Worm (Caenorhabditis elegans) whole organism, L4 larva: ENCODE data around the gene tceb-3.

Source experiments
- F10B5.3 ChIP-seq: sonication (generic microtip); optimal IDR thresholded peaks from 2 replicates; lab custom pipeline; 2016; ENCODE audit warnings: mild to moderate bottlenecking, missing genetic modification characterization, missing compliant biosample characterization
- F44E2.7 ChIP-seq: fragments of 200-800 bp; sonication (Bioruptor generic); IDR thresholded peaks from 2 replicates; pipeline ENCODE4 v2.1.2; 2022; ENCODE audit warnings: missing genetic modification characterization, missing compliant biosample characterization
- R02D3.7 ChIP-seq: fragments of 150-350 bp; sonication (generic microtip); optimal IDR thresholded peaks from 3 replicates; lab custom pipeline; 2014; ENCODE audit warnings: missing biosample characterization, missing genetic modification characterization
- T20F7.1 ChIP-seq: fragments of 200-800 bp; sonication (Bioruptor generic); optimal IDR thresholded peaks from 2 replicates; lab custom pipeline; 2018; ENCODE audit warnings: mild to moderate bottlenecking, missing genetic modification characterization, missing compliant biosample characterization
- aha-1 ChIP-seq: fragments of 150-350 bp; peaks from one replicate; lab custom pipeline; 2014; ENCODE audit warnings: missing biosample characterization, missing genetic modification characterization
- ceh-20 ChIP-seq: fragments of 200-800 bp; sonication (Bioruptor generic); IDR thresholded peaks from 2 replicates; pipeline ENCODE4 v1.3.6; 2022; ENCODE audit warnings: missing genetic modification reagents, missing genetic modification characterization, missing compliant biosample characterization
- ceh-32 ChIP-seq: sonication (generic microtip); optimal IDR thresholded peaks from 2 replicates; lab custom pipeline; 2016; ENCODE audit warnings: mild to moderate bottlenecking, missing genetic modification characterization, missing compliant biosample characterization; ENCODE audit not compliant: poor library complexity
- ceh-44 ChIP-seq: fragments of 200-800 bp; sonication (Bioruptor generic); IDR thresholded peaks from 2 replicates; pipeline ENCODE4 v1.3.6; 2022; ENCODE audit warnings: missing genetic modification reagents, missing genetic modification characterization, missing compliant biosample characterization
- ceh-82 ChIP-seq: sonication (generic microtip); optimal IDR thresholded peaks from 2 replicates; lab custom pipeline; 2017; ENCODE audit warnings: missing biosample characterization, missing genetic modification characterization
- ctbp-1 ChIP-seq: fragments of 200-800 bp; sonication (Bioruptor generic); IDR thresholded peaks from 2 replicates; pipeline ENCODE4 v1.3.6; 2022; ENCODE audit warnings: missing genetic modification reagents, missing genetic modification characterization, missing compliant biosample characterization
- daf-16 ChIP-seq, 3 experiments: sonication (generic microtip); optimal IDR thresholded peaks; 2 replicates each; lab custom pipeline; 2016 to 2017; ENCODE audit warnings: missing genetic modification characterization in 3 of 3, missing genetic modification reagents in 3 of 3, mild to moderate bottlenecking in 2 of 3, missing compliant biosample characterization in 2 of 3, missing biosample characterization in 1 of 3, moderate library complexity in 1 of 3
- daf-19 ChIP-seq: fragments of 200-800 bp; sonication (Bioruptor generic); conservative IDR thresholded peaks from 2 replicates; pipeline ENCODE4 v1.3.6; 2022; ENCODE audit warnings: missing genetic modification characterization, missing compliant biosample characterization
- daf-8 ChIP-seq: fragments of 200-800 bp; sonication (Bioruptor generic); IDR thresholded peaks from 2 replicates; pipeline ENCODE4 v1.3.6; 2022; ENCODE audit warnings: missing genetic modification characterization, missing compliant biosample characterization
- dmd-8 ChIP-seq: fragments of 200-800 bp; sonication (Bioruptor generic); IDR thresholded peaks from 2 replicates; pipeline ENCODE4 v1.3.6; 2022; ENCODE audit warnings: missing genetic modification characterization, missing compliant biosample characterization
- duxl-1 ChIP-seq: sonication (generic microtip); optimal IDR thresholded peaks from 2 replicates; lab custom pipeline; 2016; ENCODE audit warnings: mild to moderate bottlenecking, missing genetic modification characterization, moderate library complexity, missing compliant biosample characterization; ENCODE audit not compliant: poor library complexity
- egl-43 ChIP-seq: fragments of 200-800 bp; sonication (Bioruptor generic); IDR thresholded peaks from 2 replicates; pipeline ENCODE4 v1.3.6; 2022; ENCODE audit warnings: missing genetic modification reagents, missing genetic modification characterization, missing compliant biosample characterization
- hlh-11 ChIP-seq: fragments of 200-800 bp; sonication (Bioruptor generic); optimal IDR thresholded peaks from 2 replicates; lab custom pipeline; 2018; ENCODE audit warnings: mild to moderate bottlenecking, missing genetic modification characterization, missing compliant biosample characterization
- hlh-30 ChIP-seq: sonication (generic microtip); optimal IDR thresholded peaks from 2 replicates; lab custom pipeline; 2017; ENCODE audit warnings: antibody characterized with exemption, mild to moderate bottlenecking, missing genetic modification characterization, missing compliant biosample characterization; ENCODE audit not compliant: insufficient read depth
- hmg-1.1 ChIP-seq: fragments of 200-800 bp; sonication (Bioruptor generic); IDR thresholded peaks from 2 replicates; pipeline ENCODE4 v1.3.6; 2022; ENCODE audit warnings: missing genetic modification reagents, missing genetic modification characterization, missing compliant biosample characterization
- lin-1 ChIP-seq: fragments of 200-800 bp; sonication (Bioruptor generic); IDR thresholded peaks from 2 replicates; pipeline ENCODE4 v1.3.6; 2022; ENCODE audit warnings: missing genetic modification reagents, missing genetic modification characterization, missing compliant biosample characterization
- lin-29 ChIP-seq: fragments of 200-800 bp; sonication (Bioruptor generic); IDR thresholded peaks from 2 replicates; pipeline ENCODE4 v1.3.6; 2022; ENCODE audit warnings: missing genetic modification reagents, missing genetic modification characterization, missing compliant biosample characterization
- lin-38 ChIP-seq: fragments of 200-800 bp; sonication (Bioruptor generic); IDR thresholded peaks from 2 replicates; pipeline ENCODE4 v1.3.6; 2022; ENCODE audit warnings: missing genetic modification reagents, missing genetic modification characterization, missing compliant biosample characterization
- madf-5 ChIP-seq, 2 experiments: fragments of 200-800 bp; sonication (Bioruptor generic); IDR thresholded peaks; 2 replicates each; pipeline ENCODE4 v1.3.6; 2022; ENCODE audit warnings: missing compliant biosample characterization in 2 of 2, missing genetic modification characterization in 2 of 2
- madf-9 ChIP-seq: fragments of 200-800 bp; sonication (Bioruptor generic); conservative IDR thresholded peaks from 2 replicates; pipeline ENCODE4 v1.3.6; 2022; ENCODE audit warnings: missing genetic modification reagents, missing genetic modification characterization, missing compliant biosample characterization
- mdl-1 ChIP-seq, 2 experiments: fragments of 150-350 bp in 1 of 2; sonication (generic microtip) in 1 of 2; optimal IDR thresholded peaks; 2 replicates each; lab custom pipeline; 2014 to 2017; ENCODE audit warnings: missing biosample characterization in 2 of 2, missing genetic modification characterization in 2 of 2
- mes-2 ChIP-seq: sonication (generic microtip); optimal IDR thresholded peaks from 2 replicates; lab custom pipeline; 2016; ENCODE audit warnings: missing genotype, mild to moderate bottlenecking, missing genetic modification characterization, missing compliant biosample characterization; ENCODE audit not compliant: poor library complexity, severe bottlenecking
- mxl-2 ChIP-seq: fragments of 200-800 bp; sonication (Bioruptor generic); conservative IDR thresholded peaks from 2 replicates; pipeline ENCODE4 v1.3.6; 2022; ENCODE audit warnings: missing genetic modification reagents, missing genetic modification characterization, missing compliant biosample characterization
- mxl-3 ChIP-seq: fragments of 200-800 bp; sonication (Bioruptor generic); optimal IDR thresholded peaks from 2 replicates; lab custom pipeline; 2018; ENCODE audit warnings: mild to moderate bottlenecking, missing genetic modification characterization, missing compliant biosample characterization
- nhr-111 ChIP-seq: fragments of 200-800 bp; sonication (Bioruptor generic); optimal IDR thresholded peaks from 2 replicates; lab custom pipeline; 2018; ENCODE audit warnings: mild to moderate bottlenecking, missing genetic modification characterization, missing compliant biosample characterization
- nhr-237 ChIP-seq: sonication (generic microtip); optimal IDR thresholded peaks from 2 replicates; lab custom pipeline; 2017; ENCODE audit warnings: missing biosample characterization, missing genetic modification characterization
- nhr-28 ChIP-seq: fragments of 150-350 bp; optimal IDR thresholded peaks from 2 replicates; lab custom pipeline; 2014; ENCODE audit warnings: missing biosample characterization, missing genetic modification characterization
- nhr-76 ChIP-seq: fragments of 150-350 bp; optimal IDR thresholded peaks from 2 replicates; lab custom pipeline; 2014; ENCODE audit warnings: missing biosample characterization, missing genetic modification characterization
- nhr-77 ChIP-seq: fragments of 150-350 bp; optimal IDR thresholded peaks from 2 replicates; lab custom pipeline; 2014; ENCODE audit warnings: missing biosample characterization, missing genetic modification characterization
- pha-4 ChIP-seq, 2 experiments: fragments of 150-350 bp in 1 of 2; fragments of 200-800 bp in 1 of 2; sonication (Bioruptor generic) in 1 of 2; IDR thresholded peaks in 1 of 2; optimal IDR thresholded peaks in 1 of 2; 2 replicates each; pipeline versions ENCODE4 v1.3.6 to Lab custom; 2014 to 2022; ENCODE audit warnings: missing genetic modification characterization in 2 of 2, missing genetic modification reagents in 2 of 2, missing biosample characterization in 1 of 2, missing compliant biosample characterization in 1 of 2
- pqm-1 ChIP-seq: sonication (generic microtip); optimal IDR thresholded peaks from 2 replicates; lab custom pipeline; 2017; ENCODE audit warnings: missing biosample characterization, missing genetic modification characterization
- set-16 ChIP-seq: fragments of 200-800 bp; sonication (Bioruptor generic); IDR thresholded peaks from 2 replicates; pipeline ENCODE4 v1.3.6; 2022; ENCODE audit warnings: missing genetic modification reagents, missing genetic modification characterization, missing compliant biosample characterization
- skn-1 ChIP-seq: fragments of 150-350 bp; optimal IDR thresholded peaks from 2 replicates; lab custom pipeline; 2014; ENCODE audit warnings: missing biosample characterization, missing genetic modification characterization
- snpc-1.2 ChIP-seq: fragments of 200-800 bp; sonication (Bioruptor generic); IDR thresholded peaks from 2 replicates; pipeline ENCODE4 v1.3.6; 2022; ENCODE audit warnings: missing genetic modification reagents, missing genetic modification characterization, missing compliant biosample characterization
- spr-1 ChIP-seq: sonication (generic microtip); optimal IDR thresholded peaks from 2 replicates; lab custom pipeline; 2016; ENCODE audit warnings: mild to moderate bottlenecking, missing genetic modification characterization, missing compliant biosample characterization
- spr-3 ChIP-seq: fragments of 200-800 bp; sonication (Bioruptor generic); optimal IDR thresholded peaks from 2 replicates; lab custom pipeline; 2018; ENCODE audit warnings: mild to moderate bottlenecking, missing genetic modification characterization, missing compliant biosample characterization
- unc-130 ChIP-seq: sonication (generic microtip); optimal IDR thresholded peaks from 2 replicates; lab custom pipeline; 2016; ENCODE audit warnings: missing genetic modification reagents, missing genetic modification characterization, missing compliant biosample characterization
- vab-7 ChIP-seq: fragments of 200-800 bp; sonication (Bioruptor generic); IDR thresholded peaks from 2 replicates; pipeline ENCODE4 v1.3.6; 2022; ENCODE audit warnings: missing genetic modification reagents, missing genetic modification characterization, missing compliant biosample characterization
- zip-2 ChIP-seq: fragments of 150-350 bp; optimal IDR thresholded peaks from 2 replicates; lab custom pipeline; 2014; ENCODE audit warnings: missing biosample characterization, missing genetic modification characterization
- ztf-11 ChIP-seq: fragments of 150-350 bp; optimal IDR thresholded peaks from 2 replicates; lab custom pipeline; 2014; ENCODE audit warnings: missing biosample characterization, missing genetic modification characterization

The tceb-3 gene

DNA sequence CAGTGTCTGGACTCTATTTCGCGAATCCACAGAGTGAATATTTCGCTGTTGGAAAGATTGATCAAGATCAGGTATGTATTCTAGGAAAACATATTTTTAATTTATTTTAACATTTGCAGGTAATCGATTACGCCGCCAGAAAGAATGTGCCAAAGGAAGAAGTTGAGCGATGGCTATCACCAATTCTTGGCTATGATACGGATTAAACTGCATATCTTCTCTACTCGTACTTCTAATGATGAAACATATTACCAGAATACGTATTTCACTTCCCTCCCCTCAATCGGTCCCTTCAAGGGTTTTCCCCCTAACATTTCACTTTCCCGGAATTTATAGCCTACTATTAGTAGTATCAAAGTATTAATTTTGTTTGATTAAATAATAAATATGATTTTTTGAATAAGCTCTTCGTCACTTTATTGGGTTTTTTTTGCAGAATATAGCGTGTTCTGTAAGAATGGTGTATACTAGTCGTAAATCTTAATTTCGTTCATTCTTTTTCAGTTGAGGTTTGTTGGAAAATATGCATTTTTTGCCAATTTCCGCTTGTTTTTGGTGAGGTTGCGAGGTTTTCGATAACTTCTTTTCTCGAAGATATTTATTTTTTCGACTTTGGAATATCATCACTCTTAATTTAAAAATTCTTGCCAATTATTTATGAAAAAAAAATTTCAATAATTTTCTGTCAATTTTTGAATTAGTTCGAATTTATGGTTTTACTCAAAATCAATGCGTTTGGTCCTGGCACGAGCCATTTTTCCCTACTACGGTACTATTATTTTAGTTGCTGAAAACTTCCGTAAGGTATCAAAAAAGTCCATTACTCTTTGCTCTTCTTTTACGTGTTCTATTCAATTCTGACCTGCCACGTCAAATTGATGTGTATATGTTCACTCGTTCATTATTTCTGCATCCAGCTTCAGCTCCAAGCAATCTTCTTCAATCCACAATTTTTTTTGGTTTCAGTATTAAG, 16.3 kb downstream of the tceb-3 start (continued):
- no peak for TF ChIP-seq madf-5 (GFP tag; IDR thresholded peaks at IDR 0.05; lab: Robert Waterston, UW)
- no peak for TF ChIP-seq egl-43 (GFP tag; lab: Robert Waterston, UW)
- no peak for TF ChIP-seq lin-1 (GFP tag; lab: Robert Waterston, UW)
- TF ChIP-seq pha-4 (GFP tag; IDR thresholded peaks at IDR 0.05; lab: Robert Waterston, UW): no peak; the same call in 1 of the 2 replicates
- TF ChIP-seq pha-4 (tag; optimal IDR thresholded peaks at IDR 0.05; lab: Kevin White, UChicago): no peak
- 0 out of 2 replicates have a peak, but pooled peaks have one; percentile 62 for TF ChIP-seq F44E2.7
- no peak for TF ChIP-seq mxl-2
- no peak for TF ChIP-seq nhr-28 (tag; lab: Kevin White, UChicago)
- TF ChIP-seq aha-1: peak; percentile 95
- TF ChIP-seq ceh-32 (tag; lab: Kevin White, UChicago): no peak
- no peak for TF ChIP-seq madf-9
- TF ChIP-seq snpc-1.2 (GFP tag; lab: Robert Waterston, UW): no peak
- peak; percentile 5 for TF ChIP-seq nhr-111 (GFP tag; lab: Kevin White, UChicago)
- no peak for TF ChIP-seq F10B5.3
- no peak for TF ChIP-seq nhr-76 (tag; lab: Kevin White, UChicago)
- TF ChIP-seq hlh-11 (tag; lab: Kevin White, UChicago): no peak
- TF ChIP-seq skn-1 (tag; lab: Kevin White, UChicago): no peak
- TF ChIP-seq ztf-11 (tag; lab: Kevin White, UChicago): no peak
- TF ChIP-seq nhr-77 (tag; lab: Kevin White, UChicago): no peak
- no peak for TF ChIP-seq spr-1
- TF ChIP-seq ceh-20 (GFP tag; lab: Robert Waterston, UW): 0 out of 2 replicates have a peak, but pooled peaks have one; percentile 7
- TF ChIP-seq lin-29: no peak

DNA sequence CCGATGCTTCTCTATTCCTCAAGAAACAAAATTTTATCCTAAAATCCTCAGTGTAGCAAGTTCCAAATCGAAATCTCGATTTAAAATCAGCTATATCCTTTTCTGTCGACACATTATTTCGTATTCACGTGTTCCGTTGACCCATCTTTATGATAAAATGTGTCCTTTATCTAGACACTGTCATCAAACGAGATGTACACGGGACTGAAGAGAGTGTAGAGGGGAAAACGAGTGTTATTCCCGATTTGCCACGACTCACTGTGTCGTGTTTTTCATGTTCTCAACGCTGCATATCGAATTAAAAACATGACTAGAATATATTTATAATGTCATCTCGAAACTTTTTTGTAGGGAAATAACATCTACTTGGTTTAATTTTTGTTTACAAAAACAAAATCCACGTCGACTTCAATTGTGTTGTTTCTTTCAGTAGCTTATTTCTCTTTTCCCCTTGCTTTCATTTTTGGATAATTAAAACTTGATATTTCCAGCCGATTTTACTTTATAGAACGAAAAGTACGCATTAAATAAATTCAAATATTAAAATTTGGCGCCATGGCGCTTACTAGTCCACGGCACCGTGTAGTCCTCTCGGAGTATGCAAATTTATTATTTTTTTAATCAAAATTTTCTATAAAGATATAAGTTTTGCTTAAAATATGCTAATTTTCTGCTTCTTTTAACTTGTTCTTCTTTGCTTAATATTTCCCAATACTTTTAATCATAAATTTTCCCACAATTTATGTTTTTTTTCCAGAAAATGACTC, 21.2 kb downstream of the tceb-3 start, which contains the start of gene metr-1:
Gene metr-1 (plus strand): TSS at position 758 of the 767 bp plus-strand sequence.
- TF ChIP-seq vab-7: no peak
- no peak for TF ChIP-seq aha-1
- no peak for TF ChIP-seq F44E2.7
- no peak for TF ChIP-seq spr-3 (GFP tag; lab: Kevin White, UChicago)
- no peak for TF ChIP-seq zip-2 (tag; lab: Kevin White, UChicago)
- peak; percentile 66 for TF ChIP-seq unc-130 (GFP tag; lab: Kevin White, UChicago)
- 0 out of 2 replicates have a peak, but pooled peaks have one; percentile 15 for TF ChIP-seq hmg-1.1 (GFP tag; lab: Robert Waterston, UW)
- TF ChIP-seq nhr-28 (tag; lab: Kevin White, UChicago): peak; percentile 32
- no peak for TF ChIP-seq duxl-1 (tag; lab: Kevin White, UChicago)
- peak; percentile 43 for TF ChIP-seq lin-38 (GFP tag; lab: Robert Waterston, UW)
- TF ChIP-seq mdl-1 (tag; optimal IDR thresholded peaks at IDR 0.05; lab: Kevin White, UChicago): peak in 1 of 2 experiments; percentile 41
- TF ChIP-seq set-16: no peak
- no peak for TF ChIP-seq T20F7.1 (GFP tag; lab: Kevin White, UChicago)
- peak; percentile 89 for TF ChIP-seq mes-2 (tag; lab: Kevin White, UChicago)
- TF ChIP-seq hlh-30 (tag; lab: Kevin White, UChicago): peak; percentile 55
- TF ChIP-seq pqm-1 (tag; lab: Kevin White, UChicago): no peak
- no peak for TF ChIP-seq F10B5.3
- no peak for TF ChIP-seq madf-9
- TF ChIP-seq dmd-8: no peak
- TF ChIP-seq ceh-32 (tag; lab: Kevin White, UChicago): no peak
- TF ChIP-seq lin-1 (GFP tag; lab: Robert Waterston, UW): no peak
- TF ChIP-seq mxl-3: peak; percentile 74
- no peak for TF ChIP-seq nhr-237
- TF ChIP-seq R02D3.7: no peak
- no peak for TF ChIP-seq ceh-44 (GFP tag; lab: Robert Waterston, UW)
- TF ChIP-seq ctbp-1 (GFP tag; lab: Robert Waterston, UW): no peak
- TF ChIP-seq daf-19: no peak
- TF ChIP-seq skn-1 (tag; lab: Kevin White, UChicago): no peak
- TF ChIP-seq ceh-82 (tag; lab: Kevin White, UChicago): no peak
- no peak for TF ChIP-seq daf-16 (GFP tag; optimal IDR thresholded peaks at IDR 0.05; lab: Kevin White, UChicago)
- peak; percentile 63 for TF ChIP-seq daf-16 (tag; optimal IDR thresholded peaks at IDR 0.05; lab: Kevin White, UChicago)
- no peak for TF ChIP-seq daf-8 (GFP tag; lab: Robert Waterston, UW)
